Fruit fly (Drosophila melanogaster) whole organism, prepupa: Measurements from ENCODE around the gene CG10337.

Experiments used
- Blimp-1 ChIP-seq: fragments of 200-800 bp; sonication (Bioruptor generic); optimal IDR thresholded peaks from 3 replicates; lab custom pipeline; 2017; ENCODE audit warnings: missing biosample characterization, missing genetic modification characterization, mild to moderate bottlenecking, moderate library complexity, missing genetic modification reagents
- CG10631 ChIP-seq: fragments of 200-800 bp; sonication (Bioruptor generic); optimal IDR thresholded peaks from 2 replicates; lab custom pipeline; 2016; ENCODE audit warnings: missing biosample characterization, missing genetic modification characterization
- CG10669 ChIP-seq: fragments of 200-800 bp; sonication (Bioruptor generic); optimal IDR thresholded peaks from 3 replicates; lab custom pipeline; 2018; ENCODE audit warnings: missing biosample characterization, mild to moderate bottlenecking, missing genetic modification characterization, moderate library complexity
- CG11294 ChIP-seq: fragments of 200-800 bp; sonication (Bioruptor generic); IDR thresholded peaks from 2 replicates; pipeline ENCODE4 v1.3.6; 2022; ENCODE audit warnings: missing biosample characterization, missing genetic modification characterization
- CG15336 ChIP-seq: fragments of 200-800 bp; sonication (Bioruptor generic); IDR thresholded peaks from 2 replicates; pipeline ENCODE4 v1.3.6; 2022; ENCODE audit warnings: missing biosample characterization, missing genetic modification characterization
- CG1621 ChIP-seq: fragments of 200-800 bp; sonication (Bioruptor generic); optimal IDR thresholded peaks from 3 replicates; lab custom pipeline; 2018; ENCODE audit warnings: missing biosample characterization, mild to moderate bottlenecking, missing genetic modification characterization
- CG3032 ChIP-seq: fragments of 200-800 bp; optimal IDR thresholded peaks from 2 replicates; lab custom pipeline; 2019; ENCODE audit warnings: missing biosample characterization, mild to moderate bottlenecking, missing genetic modification characterization, moderate library complexity
- CG31627 ChIP-seq: fragments of 200-800 bp; sonication (Bioruptor generic); optimal IDR thresholded peaks from 3 replicates; lab custom pipeline; 2016; ENCODE audit warnings: missing biosample characterization, missing genetic modification characterization
- CG32006 ChIP-seq: fragments of 200-800 bp; sonication (Bioruptor generic); optimal IDR thresholded peaks from 3 replicates; lab custom pipeline; 2017; ENCODE audit warnings: missing biosample characterization, mild to moderate bottlenecking, missing genetic modification characterization
- CG6276 ChIP-seq: fragments of 200-800 bp; sonication (Bioruptor generic); optimal IDR thresholded peaks from 2 replicates; lab custom pipeline; 2017; ENCODE audit warnings: missing biosample characterization, mild to moderate bottlenecking, missing genetic modification characterization
- CG7368 ChIP-seq: fragments of 200-800 bp; sonication (Bioruptor generic); optimal IDR thresholded peaks from 3 replicates; lab custom pipeline; 2016; ENCODE audit warnings: missing biosample characterization, missing genetic modification characterization
- CG8119 ChIP-seq: fragments of 200-800 bp; sonication (Bioruptor generic); IDR thresholded peaks from 3 replicates; pipeline ENCODE4 v1.3.6; 2022; ENCODE audit warnings: missing biosample characterization, missing genetic modification characterization
- CG8632 ChIP-seq: fragments of 200-800 bp; sonication (Bioruptor generic); optimal IDR thresholded peaks from 3 replicates; lab custom pipeline; 2016; ENCODE audit warnings: missing biosample characterization, missing genetic modification characterization
- CG9139 ChIP-seq: fragments of 200-800 bp; sonication (Bioruptor generic); optimal IDR thresholded peaks from 3 replicates; lab custom pipeline; 2017; ENCODE audit warnings: missing biosample characterization, mild to moderate bottlenecking, missing genetic modification characterization
- Eip75B ChIP-seq: fragments of 200-800 bp; sonication (Bioruptor generic); optimal IDR thresholded peaks from 3 replicates; lab custom pipeline; 2016; ENCODE audit warnings: missing biosample characterization, missing genetic modification characterization
- Eip78C ChIP-seq: fragments of 200-800 bp; sonication (Bioruptor generic); peaks from one replicate; lab custom pipeline; 2016; ENCODE audit warnings: missing biosample characterization, missing genetic modification characterization
- Eip93F ChIP-seq: fragments of 200-800 bp; sonication (Bioruptor generic); optimal IDR thresholded peaks from 2 replicates; lab custom pipeline; 2016; ENCODE audit warnings: missing biosample characterization, mild to moderate bottlenecking, missing genetic modification characterization
- Ets21C ChIP-seq: fragments of 200-800 bp; sonication (Bioruptor generic); optimal IDR thresholded peaks from 3 replicates; lab custom pipeline; 2016; ENCODE audit warnings: missing biosample characterization, missing genetic modification characterization
- Gug ChIP-seq: fragments of 200-800 bp; sonication (Bioruptor generic); IDR thresholded peaks from 2 replicates; pipeline ENCODE4 v1.3.6; 2022; ENCODE audit warnings: missing biosample characterization, missing genetic modification characterization
- Hr38 ChIP-seq: sonication (Bioruptor generic); optimal IDR thresholded peaks from 2 replicates; lab custom pipeline; 2016; ENCODE audit warnings: missing biosample characterization, missing genetic modification characterization
- Hr4 ChIP-seq: fragments of 200-800 bp; sonication (Bioruptor generic); optimal IDR thresholded peaks from 3 replicates; lab custom pipeline; 2016; ENCODE audit warnings: missing biosample characterization, missing genetic modification characterization
- Met ChIP-seq: fragments of 200-800 bp; sonication (Bioruptor generic); optimal IDR thresholded peaks from 3 replicates; lab custom pipeline; 2016; ENCODE audit warnings: missing biosample characterization, missing genetic modification characterization
- OdsH ChIP-seq: fragments of 200-800 bp; sonication (Bioruptor generic); optimal IDR thresholded peaks from 3 replicates; lab custom pipeline; 2016; ENCODE audit warnings: missing biosample characterization, missing genetic modification characterization
- Smox ChIP-seq: fragments of 200-800 bp; sonication (Bioruptor generic); optimal IDR thresholded peaks from 3 replicates; lab custom pipeline; 2016; ENCODE audit warnings: missing biosample characterization, missing genetic modification characterization
- Sox102F ChIP-seq: fragments of 200-800 bp; sonication (Bioruptor generic); optimal IDR thresholded peaks from 2 replicates; lab custom pipeline; 2016; ENCODE audit warnings: missing biosample characterization, mild to moderate bottlenecking, missing genetic modification characterization
- Sox14 ChIP-seq: fragments of 200-800 bp; sonication (Bioruptor generic); optimal IDR thresholded peaks from 3 replicates; lab custom pipeline; 2016; ENCODE audit warnings: missing biosample characterization, missing genetic modification characterization
- Sox15 ChIP-seq: fragments of 200-800 bp; sonication (Bioruptor generic); optimal IDR thresholded peaks from 3 replicates; lab custom pipeline; 2016; ENCODE audit warnings: missing biosample characterization, missing genetic modification characterization
- achi ChIP-seq: fragments of 200-800 bp; sonication (Bioruptor generic); optimal IDR thresholded peaks from 3 replicates; lab custom pipeline; 2016; ENCODE audit warnings: missing biosample characterization, missing genetic modification characterization
- cyc ChIP-seq: fragments of 200-800 bp; sonication (Bioruptor generic); optimal IDR thresholded peaks from 3 replicates; lab custom pipeline; 2016; ENCODE audit warnings: missing biosample characterization, missing genetic modification characterization
- dac ChIP-seq: fragments of 200-800 bp; sonication (Bioruptor generic); optimal IDR thresholded peaks from 2 replicates; lab custom pipeline; 2017; ENCODE audit warnings: missing biosample characterization, mild to moderate bottlenecking, missing genetic modification characterization
- dsx ChIP-seq: fragments of 200-800 bp; optimal IDR thresholded peaks from 3 replicates; lab custom pipeline; 2019; ENCODE audit warnings: missing biosample characterization, mild to moderate bottlenecking, missing genetic modification characterization, moderate library complexity; ENCODE audit not compliant: poor library complexity, severe bottlenecking
- esn ChIP-seq: fragments of 200-800 bp; sonication (Bioruptor generic); optimal IDR thresholded peaks from 2 replicates; lab custom pipeline; 2016; ENCODE audit warnings: missing biosample characterization, mild to moderate bottlenecking, missing genetic modification characterization, moderate library complexity
- fd85E ChIP-seq: fragments of 200-800 bp; sonication (Bioruptor generic); optimal IDR thresholded peaks from 3 replicates; lab custom pipeline; 2016; ENCODE audit warnings: missing biosample characterization, missing genetic modification characterization
- pdm3 ChIP-seq: fragments of 200-800 bp; sonication (Bioruptor generic); optimal IDR thresholded peaks from 3 replicates; lab custom pipeline; 2016; ENCODE audit warnings: missing biosample characterization, missing genetic modification characterization
- spab ChIP-seq: fragments of 200-800 bp; sonication (Bioruptor generic); optimal IDR thresholded peaks from 2 replicates; lab custom pipeline; 2017; ENCODE audit warnings: missing biosample characterization, mild to moderate bottlenecking, missing genetic modification characterization, missing genetic modification reagents
- ss ChIP-seq, 2 experiments: fragments of 200-800 bp; sonication (Bioruptor generic); optimal IDR thresholded peaks; 2 replicates in 1 of 2; 3 replicates in 1 of 2; lab custom pipeline; 2017 to 2018; ENCODE audit warnings: mild to moderate bottlenecking in 2 of 2, missing biosample characterization in 2 of 2, missing genetic modification characterization in 2 of 2, moderate library complexity in 1 of 2
- svp ChIP-seq: fragments of 200-800 bp; sonication (Bioruptor generic); peaks from one replicate; lab custom pipeline; 2016; ENCODE audit warnings: missing biosample characterization, missing genetic modification characterization
- topi ChIP-seq: fragments of 200-800 bp; sonication (Bioruptor generic); optimal IDR thresholded peaks from 3 replicates; lab custom pipeline; 2016; ENCODE audit warnings: missing biosample characterization, missing genetic modification characterization

CG10337 gene

DNA sequence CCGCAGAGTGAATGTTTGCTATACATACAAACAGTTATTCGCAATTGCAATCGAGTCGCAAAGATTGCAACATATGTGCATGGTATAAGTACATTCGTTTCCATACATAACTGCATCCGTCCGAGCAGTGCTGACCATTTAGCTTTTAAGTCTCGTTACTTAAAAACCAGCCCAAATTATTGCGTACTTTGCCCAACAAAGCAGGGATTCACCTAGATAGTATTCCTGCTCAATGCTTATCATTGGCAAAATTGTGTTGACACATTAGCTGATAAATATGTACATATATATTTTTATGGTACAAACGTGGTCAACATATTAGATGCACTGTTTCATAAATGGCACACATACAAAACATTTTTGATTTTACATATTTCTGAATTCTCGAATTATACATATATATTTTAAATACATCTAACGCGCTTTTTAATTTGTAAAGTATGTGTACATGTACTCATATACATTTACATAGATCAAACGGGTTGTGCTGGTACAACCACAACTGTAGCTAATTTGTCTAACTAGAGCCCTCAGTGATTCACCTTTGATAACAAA is 3.7 kb downstream of the CG10337 start:
- TF ChIP-seq fd85E (GFP tag; lab: Kevin White, UChicago) (no peak), CG32006 (GFP tag; lab: Kevin White, UChicago) (no peak), Met (GFP tag; lab: Kevin White, UChicago) (no peak), Sox14 (peak; percentile 3), esn (peak; percentile 6), OdsH (GFP tag; lab: Kevin White, UChicago) (no peak), CG10631 (GFP tag; lab: Kevin White, UChicago) (no peak), topi (no peak), CG3032 (tag; lab: Kevin White, UChicago) (no peak), achi (GFP tag; lab: Kevin White, UChicago) (no peak), Hr38 (GFP tag; lab: Kevin White, UChicago) (no peak), Hr4 (GFP tag; lab: Kevin White, UChicago) (peak; percentile 8), Eip93F (GFP tag; lab: Kevin White, UChicago) (no peak), CG9139 (GFP tag; lab: Kevin White, UChicago) (no peak), CG8632 (GFP tag; lab: Kevin White, UChicago) (no peak), Gug (GFP tag; lab: Robert Waterston, UW) (no peak), Eip78C (GFP tag; lab: Kevin White, UChicago) (peak; percentile 57), CG6276 (GFP tag; lab: Kevin White, UChicago) (peak; percentile 19), Eip75B (GFP tag; lab: Kevin White, UChicago) (no peak), CG15336 (GFP tag; lab: Robert Waterston, UW) (0 out of 2 replicates have a peak, but pooled peaks have one; percentile 9), pdm3 (no peak), Sox102F (no peak), Smox (GFP tag; lab: Kevin White, UChicago) (peak; percentile 6), CG7368 (GFP tag; lab: Kevin White, UChicago) (no peak), CG11294 (GFP tag; lab: Robert Waterston, UW) (no peak), CG10669 (GFP tag; lab: Kevin White, UChicago) (no peak), Sox15 (GFP tag; lab: Kevin White, UChicago) (no peak), dac (no peak), svp (GFP tag; lab: Kevin White, UChicago) (no peak), CG1621 (tag; lab: Kevin White, UChicago) (no peak), Blimp-1 (GFP tag; lab: Kevin White, UChicago) (no peak), dsx (GFP tag; lab: Kevin White, UChicago) (no peak), spab (no peak), CG8119 (GFP tag; lab: Robert Waterston, UW) (no peak)

- TF ChIP-seq Blimp-1 (GFP tag; lab: Kevin White, UChicago) = no peak
- no peak for TF ChIP-seq ss (GFP tag; optimal IDR thresholded peaks at IDR 0.05; lab: Kevin White, UChicago)
- TF ChIP-seq Eip93F (GFP tag; lab: Kevin White, UChicago) = no peak
- peak; percentile 37 for TF ChIP-seq Eip78C (GFP tag; lab: Kevin White, UChicago)
- TF ChIP-seq CG31627 (GFP tag; lab: Kevin White, UChicago) = no peak
- TF ChIP-seq Met (GFP tag; lab: Kevin White, UChicago) = no peak
- peak; percentile 4 for TF ChIP-seq esn
- peak; percentile 57 for TF ChIP-seq svp (GFP tag; lab: Kevin White, UChicago)
- peak; percentile 34 for TF ChIP-seq dsx (GFP tag; lab: Kevin White, UChicago)
- TF ChIP-seq cyc (GFP tag; lab: Kevin White, UChicago) = no peak
Observed at dm6 chr2L:19542268-19542773, 4.4 kb downstream of the CG10337 start.

DNA sequence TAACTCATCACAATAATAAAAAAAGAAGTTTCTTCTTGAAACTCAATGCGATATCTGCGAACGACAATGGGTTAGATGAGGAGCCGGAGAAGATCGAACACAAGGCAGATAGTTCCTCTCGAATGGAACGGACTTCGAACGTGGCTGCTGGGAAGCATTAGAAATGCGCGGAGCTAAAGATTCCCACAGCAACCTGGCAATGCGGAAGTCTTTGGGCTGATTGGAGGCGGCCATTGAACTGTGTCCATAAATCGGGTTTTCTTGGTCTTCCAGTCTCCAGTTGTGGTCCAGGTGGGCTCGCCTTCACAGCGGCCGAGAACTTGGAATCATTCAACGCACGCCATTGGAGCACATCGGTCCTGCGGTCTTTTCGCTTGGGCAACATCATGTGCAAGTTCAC is 6.5 kb downstream of the CG10337 start, which contains the start of gene CG13081:
Gene CG13081 (plus strand): TSS at position 301 of the 400 bp plus-strand sequence.
- TF ChIP-seq Ets21C (GFP tag; lab: Kevin White, UChicago) (no peak), esn (no peak)
